Worm (Caenorhabditis elegans): Measurements from ENCODE around the gene ugt-50.

Gene ugt-50

ce11 chrX:12655339-12655875, 36.0 kb upstream of the ugt-50 start (continued):
- TF ChIP-seq pha-4 (tag; optimal IDR thresholded peaks at IDR 0.05) (no peak), fkh-10 (GFP tag; optimal IDR thresholded peaks at IDR 0.05) (no peak), sdc-2 (tag; optimal IDR thresholded peaks at IDR 0.05) (peak; percentile 44), ztf-16 (tag; optimal IDR thresholded peaks at IDR 0.05) (no peak), ceh-2 (tag; optimal IDR thresholded peaks at IDR 0.05) (no peak), elt-4 (tag; optimal IDR thresholded peaks at IDR 0.05) (peak; percentile 83), sox-4 (tag; optimal IDR thresholded peaks at IDR 0.05) (no peak), pax-1 (tag; optimal IDR thresholded peaks at IDR 0.05) (no peak), ceh-48 (tag; optimal IDR thresholded peaks at IDR 0.05) (no peak)

- TF ChIP-seq elt-2 (tag; optimal IDR thresholded peaks at IDR 0.05), result no peak
- no peak for TF ChIP-seq Y22D7AL.16 (tag; optimal IDR thresholded peaks at IDR 0.05)
- TF ChIP-seq ceh-30 (tag; optimal IDR thresholded peaks at IDR 0.05), result no peak
- TF ChIP-seq mec-3 (tag; optimal IDR thresholded peaks at IDR 0.05; ENCODE audit: borderline replicate concordance), result peak; percentile 14
- TF ChIP-seq nfya-1 (tag; optimal IDR thresholded peaks at IDR 0.05), result no peak
- no peak for TF ChIP-seq ttx-3 (tag; optimal IDR thresholded peaks at IDR 0.05)
- no peak for TF ChIP-seq T23F11.4 (GFP tag; optimal IDR thresholded peaks at IDR 0.05)
- peak; percentile 0 for TF ChIP-seq ref-2 (tag; optimal IDR thresholded peaks at IDR 0.05)
- TF ChIP-seq pros-1 (tag; optimal IDR thresholded peaks at IDR 0.05), result no peak
These were observed 34.8 kb upstream of the ugt-50 start for ce11 chrX:12656420-12657033.

DNA sequence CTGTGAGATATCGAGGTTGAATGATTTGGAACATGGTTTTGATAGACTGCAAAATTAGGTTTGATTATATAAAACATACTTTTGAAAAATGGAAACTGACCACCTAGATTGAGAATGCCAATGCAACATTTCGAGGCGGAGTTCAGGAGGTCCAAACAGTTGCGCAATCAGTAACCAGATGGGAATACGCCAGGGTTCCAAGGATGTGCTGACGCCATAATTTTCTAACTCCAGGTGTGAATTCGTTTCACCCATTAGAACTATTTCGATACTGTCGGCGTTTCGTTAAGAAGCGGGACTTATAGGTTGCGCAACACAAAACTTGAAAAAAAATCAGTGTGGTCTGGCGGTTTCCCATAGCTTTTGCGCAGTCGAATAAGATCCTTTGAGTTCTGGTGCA, 31.6 kb upstream of the ugt-50 start, which contains the start of gene C02B4.3:
Gene C02B4.3, minus strand, starts transcription at position 34 of the 400 bp plus-strand sequence.
- TF ChIP-seq lim-6 (tag; optimal IDR thresholded peaks at IDR 0.05), result no peak
- no peak for TF ChIP-seq nhr-11 (tag; optimal IDR thresholded peaks at IDR 0.05)

- TF ChIP-seq fkh-6 (tag; optimal IDR thresholded peaks at IDR 0.05) (peak; percentile 64), tbx-7 (tag; optimal IDR thresholded peaks at IDR 0.05) (peak; percentile 49), gmeb-2 (tag; optimal IDR thresholded peaks at IDR 0.05) (peak; percentile 83), syd-9 (tag; optimal IDR thresholded peaks at IDR 0.05) (peak; percentile 72), ceh-31 (tag; optimal IDR thresholded peaks at IDR 0.05) (peak; percentile 74), mec-3 (tag; optimal IDR thresholded peaks at IDR 0.05; ENCODE audit: borderline replicate concordance) (peak; percentile 1), F13H6.1 (tag; optimal IDR thresholded peaks at IDR 0.05) (peak; percentile 70), hlh-15 (tag; optimal IDR thresholded peaks at IDR 0.05) (peak; percentile 24), dve-1 (tag; optimal IDR thresholded peaks at IDR 0.05) (peak; percentile 83), unc-86 (tag; optimal IDR thresholded peaks at IDR 0.05) (peak; percentile 81), pha-4 (tag; optimal IDR thresholded peaks at IDR 0.05) (no peak), pha-2 (tag; optimal IDR thresholded peaks at IDR 0.05) (peak; percentile 68), unc-42 (tag; optimal IDR thresholded peaks at IDR 0.05) (peak; percentile 34), hlh-30 (tag; optimal IDR thresholded peaks at IDR 0.05; ENCODE audit: insufficient read depth) (peak; percentile 84), rnt-1 (tag; optimal IDR thresholded peaks at IDR 0.05) (peak; percentile 84), ceh-9 (tag; optimal IDR thresholded peaks at IDR 0.05) (peak; percentile 13), ceh-6 (GFP tag; optimal IDR thresholded peaks at IDR 0.05) (peak; percentile 83), ceh-45 (GFP tag; IDR thresholded peaks at IDR 0.05) (no peak), ets-4 (tag; optimal IDR thresholded peaks at IDR 0.05) (peak; percentile 11), sdc-2 (tag; optimal IDR thresholded peaks at IDR 0.05) (peak; percentile 86), dmd-4 (tag; optimal IDR thresholded peaks at IDR 0.05; ENCODE audit: borderline replicate concordance) (peak; percentile 64), C38D4.7 (GFP tag; optimal IDR thresholded peaks at IDR 0.05) (peak; percentile 80), C08G9.2 (tag; optimal IDR thresholded peaks at IDR 0.05) (peak; percentile 69), unc-3 (GFP tag; conservative IDR thresholded peaks at IDR 0.05) (peak; percentile 53), unc-3 (tag; optimal IDR thresholded peaks at IDR 0.05) (peak; percentile 44), T23F11.4 (GFP tag; optimal IDR thresholded peaks at IDR 0.05) (peak; percentile 82), nfya-1 (tag; optimal IDR thresholded peaks at IDR 0.05) (peak; percentile 59), ttx-3 (tag; optimal IDR thresholded peaks at IDR 0.05) (peak; percentile 78), tbx-2 (tag; optimal IDR thresholded peaks at IDR 0.05) (peak; percentile 83), ama-1 (optimal IDR thresholded peaks at IDR 0.05) (no peak), fax-1 (tag; optimal IDR thresholded peaks at IDR 0.05) (peak; percentile 73), che-1 (tag; optimal IDR thresholded peaks at IDR 0.05) (peak; percentile 82), lim-6 (tag; optimal IDR thresholded peaks at IDR 0.05) (no peak)
These were observed 30.3 kb upstream of the ugt-50 start for ce11 chrX:12661091-12661526.

All from whole organism, late embryonic.